Fruit fly (Drosophila melanogaster): ENCODE results near the gene CG32085.

CG32085 gene

dm6 chr3L:11648410-11648809 lies 31.7 kb downstream of the CG32085 start, which contains the start of the genes RIOK1 and Polr3H (continued):
- TF ChIP-seq D19B (GFP tag; optimal IDR thresholded peaks at IDR 0.05), result no peak
- peak; percentile 19; the same call in 1 of the 2 replicates for TF ChIP-seq CG6272 (GFP tag; IDR thresholded peaks at IDR 0.05)
- TF ChIP-seq CG4282 (GFP tag; optimal IDR thresholded peaks at IDR 0.05), result peak; percentile 14
- TF ChIP-seq Side (GFP tag; optimal IDR thresholded peaks at IDR 0.05), result peak; percentile 64
- peak; percentile 5 for TF ChIP-seq CG10462 (GFP tag; optimal IDR thresholded peaks at IDR 0.05)
- no peak; the same call in 1 of the 2 replicates for TF ChIP-seq CG3847 (GFP tag; IDR thresholded peaks at IDR 0.05)
- peak; percentile 62 for TF ChIP-seq Ets97D (GFP tag; optimal IDR thresholded peaks at IDR 0.05)
- no peak for TF ChIP-seq caup (GFP tag; optimal IDR thresholded peaks at IDR 0.05; ENCODE audit: severe bottlenecking)
- TF ChIP-seq Hr3 (GFP tag; optimal IDR thresholded peaks at IDR 0.05), result peak; percentile 63
- TF ChIP-seq fd3F (GFP tag; optimal IDR thresholded peaks at IDR 0.05), result peak; percentile 39
- no peak for TF ChIP-seq Doc2 (GFP tag; IDR thresholded peaks at IDR 0.05)
- TF ChIP-seq CG2199 (GFP tag; IDR thresholded peaks at IDR 0.05), result 0 out of 3 replicates have a peak, but pooled peaks have one; percentile 20
- TF ChIP-seq CG9932 (GFP tag; IDR thresholded peaks at IDR 0.05), result peak; percentile 79
- TF ChIP-seq pum (GFP tag; optimal IDR thresholded peaks at IDR 0.05), result peak; percentile 75
- no peak for TF ChIP-seq Dek (tag; optimal IDR thresholded peaks at IDR 0.05)
- no peak for TF ChIP-seq CG12744 (GFP tag; optimal IDR thresholded peaks at IDR 0.05)
- TF ChIP-seq sisA (GFP tag; IDR thresholded peaks at IDR 0.05), result peak; percentile 56
- TF ChIP-seq CG11560 (tag; IDR thresholded peaks at IDR 0.05), result no peak
- TF ChIP-seq CG14710 (tag; optimal IDR thresholded peaks at IDR 0.05), result peak; percentile 78
- peak; percentile 60 for TF ChIP-seq Antp (GFP tag; optimal IDR thresholded peaks at IDR 0.05)
- no peak for TF ChIP-seq mld (GFP tag; IDR thresholded peaks at IDR 0.05; ENCODE audit: partially characterized antibody)
- no peak for TF ChIP-seq jigr1 (GFP tag; IDR thresholded peaks at IDR 0.05)
- no peak for TF ChIP-seq CG31441 (GFP tag; IDR thresholded peaks at IDR 0.05)
- peak; percentile 59 for TF ChIP-seq vfl (GFP tag; optimal IDR thresholded peaks at IDR 0.05)
- TF ChIP-seq NFAT (GFP tag; IDR thresholded peaks at IDR 0.05), result peak; percentile 40; the same call in 1 of the 2 replicates
- no peak for TF ChIP-seq Hey (tag; optimal IDR thresholded peaks at IDR 0.05)
- no peak for TF ChIP-seq Oli (tag; optimal IDR thresholded peaks at IDR 0.05)
- TF ChIP-seq ara (GFP tag; IDR thresholded peaks at IDR 0.05), result peak; percentile 21; the same call in 1 of the 2 replicates
- TF ChIP-seq BtbVII (GFP tag; optimal IDR thresholded peaks at IDR 0.05), result no peak
- peak; percentile 67 for TF ChIP-seq E2f2 (GFP tag; IDR thresholded peaks at IDR 0.05)
- TF ChIP-seq pzg (GFP tag; optimal IDR thresholded peaks at IDR 0.05), result peak; percentile 75
- no peak for TF ChIP-seq CG34224 (GFP tag; IDR thresholded peaks at IDR 0.05; ENCODE audit: partially characterized antibody)
- TF ChIP-seq CG11093 (GFP tag; IDR thresholded peaks at IDR 0.05), result 0 out of 3 replicates have a peak, but pooled peaks have one; percentile 7
- no peak for TF ChIP-seq CG10431 (GFP tag; optimal IDR thresholded peaks at IDR 0.05)
- peak; percentile 72 for TF ChIP-seq Rfx (GFP tag; IDR thresholded peaks at IDR 0.05)
- peak; percentile 50 for TF ChIP-seq BEAF-32 (GFP tag; optimal IDR thresholded peaks at IDR 0.05)
- no peak for TF ChIP-seq Dref (GFP tag; IDR thresholded peaks at IDR 0.05)
- TF ChIP-seq lilli (GFP tag; optimal IDR thresholded peaks at IDR 0.05), result peak; percentile 85
- TF ChIP-seq ham (GFP tag; IDR thresholded peaks at IDR 0.05), result no peak
- peak; percentile 67 for TF ChIP-seq NC2β (GFP tag; optimal IDR thresholded peaks at IDR 0.05)
- TF ChIP-seq CG31224 (GFP tag; IDR thresholded peaks at IDR 0.05), result no peak
- TF ChIP-seq CG6689 (GFP tag; IDR thresholded peaks at IDR 0.05), result peak; percentile 58
- TF ChIP-seq Fer3 (tag; optimal IDR thresholded peaks at IDR 0.05), result peak; percentile 67
- no peak for TF ChIP-seq pan (optimal IDR thresholded peaks at IDR 0.05)
- peak in 1 of 2 experiments; percentile 68 for TF ChIP-seq pan (GFP tag; optimal IDR thresholded peaks at IDR 0.05 in 1 of 2, IDR thresholded peaks at IDR 0.05 in 1 of 2)
- peak; percentile 68 for TF ChIP-seq al (GFP tag; IDR thresholded peaks at IDR 0.05)
- peak; percentile 27 for TF ChIP-seq CG18619 (GFP tag; optimal IDR thresholded peaks at IDR 0.05)
- TF ChIP-seq CG15011 (GFP tag; optimal IDR thresholded peaks at IDR 0.05), result peak; percentile 37
- peak; percentile 38; the same call in 1 of the 3 replicates for TF ChIP-seq CG14050 (GFP tag; IDR thresholded peaks at IDR 0.05)
- TF ChIP-seq tna (GFP tag; IDR thresholded peaks at IDR 0.05; ENCODE audit: partially characterized antibody), result no peak
- TF ChIP-seq CG5245 (GFP tag; optimal IDR thresholded peaks at IDR 0.05), result peak; percentile 47
- TF ChIP-seq HLH4C (GFP tag; IDR thresholded peaks at IDR 0.05; ENCODE audit: partially characterized antibody), result no peak

All from whole organism, embryonic.